Worm (Caenorhabditis elegans) whole organism, L1 larva: ENCODE measurements around the gene golg-4.

Source experiments
- C04F5.9 ChIP-seq: sonication (generic microtip); optimal IDR thresholded peaks from 2 replicates; lab custom pipeline; 2016; ENCODE audit warnings: missing genetic modification characterization, missing compliant biosample characterization
- C16A3.4 ChIP-seq: fragments of 150-350 bp; optimal IDR thresholded peaks from 2 replicates; lab custom pipeline; 2014; ENCODE audit warnings: missing biosample characterization, missing genetic modification characterization
- alr-1 ChIP-seq: fragments of 200-800 bp; sonication (Bioruptor generic); optimal IDR thresholded peaks from 2 replicates; lab custom pipeline; 2018; ENCODE audit warnings: borderline replicate concordance, mild to moderate bottlenecking, missing genetic modification characterization, missing compliant biosample characterization
- aly-2 ChIP-seq: fragments of 150-350 bp; optimal IDR thresholded peaks from 2 replicates; lab custom pipeline; 2014; ENCODE audit warnings: missing biosample characterization, missing genetic modification characterization
- ama-1 ChIP-seq: fragments of 150-350 bp; optimal IDR thresholded peaks from 2 replicates; lab custom pipeline; 2014
- ceh-88 ChIP-seq: fragments of 200-800 bp; sonication (Bioruptor generic); IDR thresholded peaks from 2 replicates; pipeline ENCODE4 v1.3.6; 2022; ENCODE audit warnings: missing genetic modification characterization, missing compliant biosample characterization
- ceh-90 ChIP-seq: sonication (generic microtip); optimal IDR thresholded peaks from 2 replicates; lab custom pipeline; 2016; ENCODE audit warnings: missing genetic modification characterization, missing compliant biosample characterization
- ces-1 ChIP-seq: fragments of 150-350 bp; optimal IDR thresholded peaks from 2 replicates; lab custom pipeline; 2014; ENCODE audit warnings: missing biosample characterization, missing genetic modification reagents, missing genetic modification characterization
- dsc-1 ChIP-seq: sonication (generic microtip); optimal IDR thresholded peaks from 2 replicates; lab custom pipeline; 2016; ENCODE audit warnings: mild to moderate bottlenecking, missing genetic modification characterization, missing compliant biosample characterization
- efl-1 ChIP-seq, 4 experiments: fragments of 150-350 bp; optimal IDR thresholded peaks in 3 of 4; peaks in 1 of 4; 1 replicate in 1 of 4; 2 replicates in 3 of 4; lab custom pipeline; 2014; ENCODE audit warnings: missing biosample characterization in 2 of 4, missing genetic modification characterization in 2 of 4, missing genetic modification reagents in 2 of 4
- egl-27 ChIP-seq, 2 experiments: fragments of 150-350 bp in 1 of 2; sonication (generic microtip); optimal IDR thresholded peaks; 3 replicates each; lab custom pipeline; 2017 to 2018; ENCODE audit warnings: missing biosample characterization in 2 of 2, missing genetic modification characterization in 2 of 2, missing genetic modification reagents in 2 of 2
- elt-3 ChIP-seq, 6 experiments: fragments of 150-350 bp in 1 of 6; sonication (generic microtip); optimal IDR thresholded peaks; 2 replicates each; lab custom pipeline; 2017 to 2018; ENCODE audit warnings: missing biosample characterization in 6 of 6, missing genetic modification characterization in 6 of 6, inconsistent platforms in 1 of 6
- fkh-4 ChIP-seq: sonication (generic microtip); optimal IDR thresholded peaks from 2 replicates; lab custom pipeline; 2016; ENCODE audit warnings: missing compliant biosample characterization, missing genetic modification characterization, borderline replicate concordance
- fkh-8 ChIP-seq: sonication (generic microtip); optimal IDR thresholded peaks from 2 replicates; lab custom pipeline; 2016; ENCODE audit warnings: mild to moderate bottlenecking, missing genetic modification characterization, missing compliant biosample characterization
- grh-1 ChIP-seq: fragments of 200-800 bp; sonication (Bioruptor generic); IDR thresholded peaks from 2 replicates; pipeline ENCODE4 v1.3.6; 2022; ENCODE audit warnings: missing genetic modification reagents, missing genetic modification characterization, missing compliant biosample characterization
- hlh-17 ChIP-seq: fragments of 200-800 bp; sonication (Bioruptor generic); optimal IDR thresholded peaks from 2 replicates; lab custom pipeline; 2018; ENCODE audit warnings: missing genetic modification characterization, mild to moderate bottlenecking, missing compliant biosample characterization, moderate library complexity, borderline replicate concordance
- hpl-2 ChIP-seq: fragments of 150-350 bp; optimal IDR thresholded peaks from 2 replicates; lab custom pipeline; 2014; ENCODE audit warnings: missing biosample characterization, missing genetic modification reagents, missing genetic modification characterization
- irx-1 ChIP-seq: sonication (generic microtip); optimal IDR thresholded peaks from 2 replicates; lab custom pipeline; 2016; ENCODE audit warnings: missing genetic modification characterization, missing compliant biosample characterization
- lin-14 ChIP-seq: fragments of 200-800 bp; sonication (Bioruptor generic); optimal IDR thresholded peaks from 2 replicates; lab custom pipeline; 2018; ENCODE audit warnings: mild to moderate bottlenecking, missing genetic modification characterization, moderate library complexity, missing compliant biosample characterization
- lin-15B ChIP-seq: fragments of 150-350 bp; sonication (generic microtip); optimal IDR thresholded peaks from 3 replicates; lab custom pipeline; 2014; ENCODE audit warnings: missing biosample characterization, missing genetic modification characterization
- lsy-2 ChIP-seq, 2 experiments: fragments of 150-350 bp; optimal IDR thresholded peaks; 2 replicates each; lab custom pipeline; 2014; ENCODE audit warnings: missing biosample characterization in 2 of 2, missing genetic modification characterization in 2 of 2
- nhr-11 ChIP-seq: fragments of 150-350 bp; optimal IDR thresholded peaks from 2 replicates; lab custom pipeline; 2014; ENCODE audit warnings: missing biosample characterization, missing genetic modification characterization
- nhr-19 ChIP-seq: fragments of 200-800 bp; sonication (Bioruptor generic); conservative IDR thresholded peaks from 2 replicates; pipeline ENCODE4 v1.3.6; 2022; ENCODE audit warnings: missing genetic modification characterization, missing compliant biosample characterization
- nhr-237 ChIP-seq: fragments of 150-350 bp; optimal IDR thresholded peaks from 2 replicates; lab custom pipeline; 2014; ENCODE audit warnings: missing biosample characterization, missing genetic modification characterization
- nhr-28 ChIP-seq: fragments of 150-350 bp; optimal IDR thresholded peaks from 2 replicates; lab custom pipeline; 2014; ENCODE audit warnings: missing biosample characterization, missing genetic modification characterization
- nhr-47 ChIP-seq: sonication (generic microtip); optimal IDR thresholded peaks from 2 replicates; lab custom pipeline; 2016; ENCODE audit warnings: mild to moderate bottlenecking, missing genetic modification characterization, moderate library complexity, missing compliant biosample characterization
- nhr-71 ChIP-seq: sonication (generic microtip); optimal IDR thresholded peaks from 2 replicates; lab custom pipeline; 2016; ENCODE audit warnings: mild to moderate bottlenecking, missing genetic modification characterization, moderate library complexity, missing compliant biosample characterization
- nhr-77 ChIP-seq: fragments of 150-350 bp; optimal IDR thresholded peaks from 2 replicates; lab custom pipeline; 2014; ENCODE audit warnings: missing biosample characterization, missing genetic modification characterization
- nhr-84 ChIP-seq: sonication (generic microtip); optimal IDR thresholded peaks from 2 replicates; lab custom pipeline; 2017; ENCODE audit warnings: missing biosample characterization, missing genetic modification characterization
- nhr-85 ChIP-seq: sonication (generic microtip); peaks from one replicate; lab custom pipeline; 2016; ENCODE audit warnings: missing genetic modification characterization, inconsistent platforms, missing compliant biosample characterization
- nhr-90 ChIP-seq: sonication (generic microtip); optimal IDR thresholded peaks from 2 replicates; lab custom pipeline; 2016; ENCODE audit warnings: mild to moderate bottlenecking, missing genetic modification characterization, missing compliant biosample characterization; ENCODE audit not compliant: poor library complexity
- pag-3 ChIP-seq: sonication (generic microtip); optimal IDR thresholded peaks from 2 replicates; lab custom pipeline; 2017; ENCODE audit warnings: missing genetic modification characterization, mild to moderate bottlenecking, missing compliant biosample characterization, antibody characterized with exemption, borderline replicate concordance; ENCODE audit not compliant: insufficient read depth
- pax-3 ChIP-seq: fragments of 200-800 bp; sonication (Bioruptor generic); optimal IDR thresholded peaks from 2 replicates; lab custom pipeline; 2018; ENCODE audit warnings: mild to moderate bottlenecking, missing genetic modification characterization, moderate library complexity, missing compliant biosample characterization
- rnt-1 ChIP-seq: sonication (generic microtip); optimal IDR thresholded peaks from 2 replicates; lab custom pipeline; 2016; ENCODE audit warnings: mild to moderate bottlenecking, missing genetic modification characterization, moderate library complexity, missing compliant biosample characterization
- skn-1 ChIP-seq: fragments of 150-350 bp; optimal IDR thresholded peaks from 2 replicates; lab custom pipeline; 2014; ENCODE audit warnings: missing biosample characterization, missing genetic modification characterization
- snpc-4 ChIP-seq: fragments of 150-350 bp; optimal IDR thresholded peaks from 2 replicates; lab custom pipeline; 2014; ENCODE audit warnings: missing biosample characterization, missing genetic modification characterization
- snu-23 ChIP-seq: sonication (generic microtip); optimal IDR thresholded peaks from 2 replicates; lab custom pipeline; 2016; ENCODE audit warnings: missing genetic modification characterization, missing compliant biosample characterization
- sox-4 ChIP-seq: sonication (generic microtip); optimal IDR thresholded peaks from 2 replicates; lab custom pipeline; 2016; ENCODE audit warnings: missing genetic modification characterization, missing compliant biosample characterization
- sptf-1 ChIP-seq: fragments of 150-350 bp; optimal IDR thresholded peaks from 2 replicates; lab custom pipeline; 2014; ENCODE audit warnings: missing biosample characterization, missing genetic modification characterization
- sup-37 ChIP-seq: fragments of 200-800 bp; sonication (Bioruptor generic); optimal IDR thresholded peaks from 2 replicates; lab custom pipeline; 2018; ENCODE audit warnings: mild to moderate bottlenecking, missing genetic modification characterization, missing compliant biosample characterization
- swsn-7 ChIP-seq: sonication (generic microtip); optimal IDR thresholded peaks from 2 replicates; lab custom pipeline; 2016; ENCODE audit warnings: missing genetic modification characterization, missing compliant biosample characterization
- tbx-2 ChIP-seq: sonication (generic microtip); optimal IDR thresholded peaks from 2 replicates; lab custom pipeline; 2016; ENCODE audit warnings: missing genetic modification characterization, missing compliant biosample characterization
- unc-130 ChIP-seq: fragments of 150-350 bp; optimal IDR thresholded peaks from 2 replicates; lab custom pipeline; 2017; ENCODE audit warnings: missing biosample characterization, missing genetic modification characterization, inconsistent platforms
- unc-30 ChIP-seq: sonication (generic microtip); optimal IDR thresholded peaks from 2 replicates; lab custom pipeline; 2017; ENCODE audit warnings: missing biosample characterization, missing genetic modification characterization
- unc-62 ChIP-seq: fragments of 150-350 bp; optimal IDR thresholded peaks from 2 replicates; lab custom pipeline; 2014; ENCODE audit warnings: missing biosample characterization, missing genetic modification reagents, missing genetic modification characterization
- unc-86 ChIP-seq: sonication (generic microtip); optimal IDR thresholded peaks from 2 replicates; lab custom pipeline; 2016; ENCODE audit warnings: missing genetic modification characterization, missing compliant biosample characterization
- unc-98 ChIP-seq: fragments of 200-800 bp; sonication (Bioruptor generic); IDR thresholded peaks from 2 replicates; pipeline ENCODE4 v1.3.6; 2022; ENCODE audit warnings: missing genetic modification characterization, missing compliant biosample characterization
- vab-15 ChIP-seq: sonication (generic microtip); optimal IDR thresholded peaks from 2 replicates; lab custom pipeline; 2017; ENCODE audit warnings: missing genotype, mild to moderate bottlenecking, missing genetic modification characterization, missing compliant biosample characterization
- zip-4 ChIP-seq: fragments of 200-800 bp; sonication (Bioruptor generic); optimal IDR thresholded peaks from 2 replicates; lab custom pipeline; 2018; ENCODE audit warnings: mild to moderate bottlenecking, missing genetic modification characterization, moderate library complexity, missing compliant biosample characterization
- ztf-4 ChIP-seq: fragments of 150-350 bp; optimal IDR thresholded peaks from 2 replicates; lab custom pipeline; 2014; ENCODE audit warnings: missing biosample characterization, missing genetic modification characterization

Gene golg-4

DNA sequence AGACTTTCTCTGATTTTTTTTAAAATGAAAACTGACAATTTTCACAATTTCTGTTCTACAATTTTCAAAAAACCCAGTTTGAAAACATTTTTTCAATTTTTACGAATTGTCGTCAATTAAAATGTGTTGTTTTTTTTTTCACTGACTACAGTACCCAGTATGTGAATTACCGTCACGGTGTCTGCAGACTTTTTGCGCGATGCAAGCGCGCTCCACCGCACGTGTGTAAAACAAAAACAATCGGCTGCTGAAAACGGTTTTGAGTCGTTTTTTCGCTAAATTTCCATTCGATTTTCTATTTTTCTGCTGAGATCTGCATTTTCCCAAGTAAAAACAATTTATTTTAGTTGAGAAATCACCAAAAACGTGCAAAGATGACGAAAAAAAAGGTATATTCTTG is 50.9 kb downstream of the golg-4 start (continued):
- TF ChIP-seq nhr-90 (peak; percentile 99), nhr-28 (no peak), ztf-4 (tag; lab: Kevin White, UChicago) (peak; percentile 91), snu-23 (GFP tag; lab: Kevin White, UChicago) (peak; percentile 99), nhr-84 (tag; lab: Kevin White, UChicago) (peak; percentile 92), nhr-11 (tag; lab: Kevin White, UChicago) (peak; percentile 86), fkh-8 (peak; percentile 99), nhr-85 (tag; lab: Kevin White, UChicago) (peak; percentile 99), C04F5.9 (peak; percentile 98)

DNA sequence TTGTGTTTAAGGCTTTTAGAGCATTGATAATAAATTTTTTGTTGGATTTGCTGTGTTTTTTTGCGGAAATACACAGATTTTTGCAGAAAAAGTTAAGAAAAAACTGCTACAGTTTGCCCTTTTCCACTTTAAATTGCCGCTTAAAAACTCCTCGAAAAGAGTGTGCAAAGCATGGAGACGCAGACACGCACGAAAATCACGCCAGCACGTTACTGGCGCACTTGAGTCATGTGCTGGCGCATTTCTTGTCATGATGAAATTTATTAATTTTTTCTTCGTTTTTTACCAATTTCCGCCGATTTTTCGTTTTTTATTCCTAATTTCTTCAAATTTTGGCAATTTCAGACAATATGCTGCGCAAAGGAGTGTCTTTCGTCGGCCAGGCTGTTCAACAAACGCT is 54.7 kb downstream of the golg-4 start, which contains the start of gene C34C12.8:
Gene C34C12.8, plus strand, starts transcription at position 346 of the 400 bp plus-strand sequence.
- TF ChIP-seq nhr-19 (GFP tag; lab: Robert Waterston, UW) (peak; percentile 97), nhr-77 (tag; lab: Kevin White, UChicago) (peak; percentile 88), dsc-1 (tag; lab: Kevin White, UChicago) (peak; percentile 98), lin-14 (GFP tag; lab: Kevin White, UChicago) (peak; percentile 92), hlh-17 (GFP tag; lab: Kevin White, UChicago) (no peak), ceh-90 (tag; lab: Kevin White, UChicago) (peak; percentile 45), snpc-4 (tag; lab: Kevin White, UChicago) (peak; percentile 84), egl-27 (tag; optimal IDR thresholded peaks at IDR 0.05; lab: Kevin White, UChicago) (peak in 1 of 2 experiments; percentile 79), irx-1 (peak; percentile 96), unc-30 (peak; percentile 64), skn-1 (tag; lab: Kevin White, UChicago) (peak; percentile 91), nhr-90 (peak; percentile 98), swsn-7 (tag; lab: Kevin White, UChicago) (peak; percentile 97), pag-3 (tag; lab: Kevin White, UChicago) (no peak), ces-1 (no peak), C16A3.4 (tag; lab: Kevin White, UChicago) (peak; percentile 96), zip-4 (GFP tag; lab: Kevin White, UChicago) (peak; percentile 87), nhr-71 (tag; lab: Kevin White, UChicago) (peak; percentile 98), lin-15B (tag; lab: Kevin White, UChicago) (peak; percentile 95), grh-1 (peak; percentile 96), fkh-4 (tag; lab: Kevin White, UChicago) (peak; percentile 78), elt-3 (tag; optimal IDR thresholded peaks at IDR 0.05; lab: Kevin White, UChicago) (peak in 3 of 6 experiments; percentile 51 to 94 (median 93)), sup-37 (GFP tag; lab: Kevin White, UChicago) (peak; percentile 92), unc-130 (tag; lab: Kevin White, UChicago) (peak; percentile 98), sox-4 (tag; lab: Kevin White, UChicago) (peak; percentile 85), nhr-237 (tag; lab: Kevin White, UChicago) (peak; percentile 60), pax-3 (peak; percentile 91), efl-1 (optimal IDR thresholded peaks at IDR 0.05; lab: Kevin White, UChicago) (peak; percentile 93 to 99), efl-1 (GFP tag; optimal IDR thresholded peaks at IDR 0.05 in 1 of 2; lab: Kevin White, UChicago) (peak; percentile 96 to 100), snu-23 (GFP tag; lab: Kevin White, UChicago) (peak; percentile 98), vab-15 (tag; lab: Kevin White, UChicago) (no peak), ama-1 (lab: Kevin White, UChicago) (peak; percentile 91), tbx-2 (tag; lab: Kevin White, UChicago) (peak; percentile 97), aly-2 (tag; lab: Kevin White, UChicago) (peak; percentile 90), alr-1 (tag; lab: Kevin White, UChicago) (no peak), ceh-88 (GFP tag; lab: Robert Waterston, UW) (peak; percentile 90), nhr-84 (tag; lab: Kevin White, UChicago) (no peak), rnt-1 (tag; lab: Kevin White, UChicago) (peak; percentile 97), nhr-28 (peak; percentile 20), C04F5.9 (peak; percentile 91), sptf-1 (tag; lab: Kevin White, UChicago) (no peak), unc-86 (tag; lab: Kevin White, UChicago) (peak; percentile 97), lsy-2 (tag; optimal IDR thresholded peaks at IDR 0.05; lab: Kevin White, UChicago) (peak; percentile 97 to 98), unc-62 (peak; percentile 71), hpl-2 (GFP tag; lab: Kevin White, UChicago) (peak; percentile 85), nhr-47 (tag; lab: Kevin White, UChicago) (peak; percentile 98), unc-98 (GFP tag; lab: Robert Waterston, UW) (peak; percentile 76)
